Fruit fly (Drosophila melanogaster) whole organism, prepupa: ENCODE measurements around the gene HERC2.

ENCODE experiments used
- CG10631 ChIP-seq: fragments of 200-800 bp; sonication (Bioruptor generic); optimal IDR thresholded peaks from 2 replicates; lab custom pipeline; 2016; ENCODE audit warnings: missing biosample characterization, missing genetic modification characterization
- CG10669 ChIP-seq: fragments of 200-800 bp; sonication (Bioruptor generic); optimal IDR thresholded peaks from 3 replicates; lab custom pipeline; 2018; ENCODE audit warnings: missing biosample characterization, mild to moderate bottlenecking, missing genetic modification characterization, moderate library complexity
- CG11902 ChIP-seq: fragments of 200-800 bp; sonication (Bioruptor generic); optimal IDR thresholded peaks from 3 replicates; lab custom pipeline; 2016; ENCODE audit warnings: missing biosample characterization, missing genetic modification characterization
- CG15336 ChIP-seq: fragments of 200-800 bp; sonication (Bioruptor generic); IDR thresholded peaks from 2 replicates; pipeline ENCODE4 v1.3.6; 2022; ENCODE audit warnings: missing biosample characterization, missing genetic modification characterization
- CG3032 ChIP-seq: fragments of 200-800 bp; optimal IDR thresholded peaks from 2 replicates; lab custom pipeline; 2019; ENCODE audit warnings: missing biosample characterization, mild to moderate bottlenecking, missing genetic modification characterization, moderate library complexity
- CG31627 ChIP-seq: fragments of 200-800 bp; sonication (Bioruptor generic); optimal IDR thresholded peaks from 3 replicates; lab custom pipeline; 2016; ENCODE audit warnings: missing biosample characterization, missing genetic modification characterization
- CG32006 ChIP-seq: fragments of 200-800 bp; sonication (Bioruptor generic); optimal IDR thresholded peaks from 3 replicates; lab custom pipeline; 2017; ENCODE audit warnings: missing biosample characterization, mild to moderate bottlenecking, missing genetic modification characterization
- CG34406 ChIP-seq: fragments of 200-800 bp; sonication (Bioruptor generic); optimal IDR thresholded peaks from 3 replicates; lab custom pipeline; 2016; ENCODE audit warnings: missing biosample characterization, missing genetic modification characterization
- CG6792 ChIP-seq: fragments of 200-800 bp; sonication (Bioruptor generic); optimal IDR thresholded peaks from 3 replicates; lab custom pipeline; 2016; ENCODE audit warnings: missing biosample characterization, missing genetic modification characterization
- CG6808 ChIP-seq: fragments of 200-800 bp; sonication (Bioruptor generic); optimal IDR thresholded peaks from 3 replicates; lab custom pipeline; 2017; ENCODE audit warnings: missing biosample characterization, missing genetic modification characterization, mild to moderate bottlenecking, moderate library complexity, missing genetic modification reagents
- CG8119 ChIP-seq: fragments of 200-800 bp; sonication (Bioruptor generic); IDR thresholded peaks from 3 replicates; pipeline ENCODE4 v1.3.6; 2022; ENCODE audit warnings: missing biosample characterization, missing genetic modification characterization
- CG8319 ChIP-seq: fragments of 200-800 bp; sonication (Bioruptor generic); optimal IDR thresholded peaks from 3 replicates; lab custom pipeline; 2016; ENCODE audit warnings: missing biosample characterization, missing genetic modification characterization
- Eip75B ChIP-seq: fragments of 200-800 bp; sonication (Bioruptor generic); optimal IDR thresholded peaks from 3 replicates; lab custom pipeline; 2016; ENCODE audit warnings: missing biosample characterization, missing genetic modification characterization
- Eip78C ChIP-seq: fragments of 200-800 bp; sonication (Bioruptor generic); peaks from one replicate; lab custom pipeline; 2016; ENCODE audit warnings: missing biosample characterization, missing genetic modification characterization
- Eip93F ChIP-seq: fragments of 200-800 bp; sonication (Bioruptor generic); optimal IDR thresholded peaks from 2 replicates; lab custom pipeline; 2016; ENCODE audit warnings: missing biosample characterization, mild to moderate bottlenecking, missing genetic modification characterization
- Ets21C ChIP-seq: fragments of 200-800 bp; sonication (Bioruptor generic); optimal IDR thresholded peaks from 3 replicates; lab custom pipeline; 2016; ENCODE audit warnings: missing biosample characterization, missing genetic modification characterization
- Hr38 ChIP-seq: sonication (Bioruptor generic); optimal IDR thresholded peaks from 2 replicates; lab custom pipeline; 2016; ENCODE audit warnings: missing biosample characterization, missing genetic modification characterization
- Hr39 ChIP-seq: fragments of 200-800 bp; sonication (Bioruptor generic); optimal IDR thresholded peaks from 2 replicates; lab custom pipeline; 2016; ENCODE audit warnings: missing biosample characterization, missing genetic modification characterization
- Hr4 ChIP-seq: fragments of 200-800 bp; sonication (Bioruptor generic); optimal IDR thresholded peaks from 3 replicates; lab custom pipeline; 2016; ENCODE audit warnings: missing biosample characterization, missing genetic modification characterization
- OdsH ChIP-seq: fragments of 200-800 bp; sonication (Bioruptor generic); optimal IDR thresholded peaks from 3 replicates; lab custom pipeline; 2016; ENCODE audit warnings: missing biosample characterization, missing genetic modification characterization
- Sox102F ChIP-seq: fragments of 200-800 bp; sonication (Bioruptor generic); optimal IDR thresholded peaks from 2 replicates; lab custom pipeline; 2016; ENCODE audit warnings: missing biosample characterization, mild to moderate bottlenecking, missing genetic modification characterization
- Sox14 ChIP-seq: fragments of 200-800 bp; sonication (Bioruptor generic); optimal IDR thresholded peaks from 3 replicates; lab custom pipeline; 2016; ENCODE audit warnings: missing biosample characterization, missing genetic modification characterization
- Sox15 ChIP-seq: fragments of 200-800 bp; sonication (Bioruptor generic); optimal IDR thresholded peaks from 3 replicates; lab custom pipeline; 2016; ENCODE audit warnings: missing biosample characterization, missing genetic modification characterization
- acj6 ChIP-seq: fragments of 200-800 bp; sonication (Bioruptor generic); optimal IDR thresholded peaks from 3 replicates; lab custom pipeline; 2016; ENCODE audit warnings: missing biosample characterization, missing genetic modification characterization
- cyc ChIP-seq: fragments of 200-800 bp; sonication (Bioruptor generic); optimal IDR thresholded peaks from 3 replicates; lab custom pipeline; 2016; ENCODE audit warnings: missing biosample characterization, missing genetic modification characterization
- dsx ChIP-seq: fragments of 200-800 bp; optimal IDR thresholded peaks from 3 replicates; lab custom pipeline; 2019; ENCODE audit warnings: missing biosample characterization, mild to moderate bottlenecking, missing genetic modification characterization, moderate library complexity; ENCODE audit not compliant: poor library complexity, severe bottlenecking
- eg ChIP-seq: fragments of 200-800 bp; sonication (Bioruptor generic); IDR thresholded peaks from 3 replicates; pipeline ENCODE4 v1.3.6; 2022; ENCODE audit warnings: missing biosample characterization, missing genetic modification characterization
- esn ChIP-seq: fragments of 200-800 bp; sonication (Bioruptor generic); optimal IDR thresholded peaks from 2 replicates; lab custom pipeline; 2016; ENCODE audit warnings: missing biosample characterization, mild to moderate bottlenecking, missing genetic modification characterization, moderate library complexity
- fd59A ChIP-seq: fragments of 200-800 bp; sonication (Bioruptor generic); optimal IDR thresholded peaks from 2 replicates; lab custom pipeline; 2017; ENCODE audit warnings: missing biosample characterization, mild to moderate bottlenecking, missing genetic modification characterization, missing genetic modification reagents
- fd85E ChIP-seq: fragments of 200-800 bp; sonication (Bioruptor generic); optimal IDR thresholded peaks from 3 replicates; lab custom pipeline; 2016; ENCODE audit warnings: missing biosample characterization, missing genetic modification characterization
- lz ChIP-seq: fragments of 200-800 bp; sonication (Bioruptor generic); optimal IDR thresholded peaks from 3 replicates; lab custom pipeline; 2016; ENCODE audit warnings: missing biosample characterization, missing genetic modification characterization
- net ChIP-seq: fragments of 200-800 bp; sonication (Bioruptor generic); optimal IDR thresholded peaks from 3 replicates; lab custom pipeline; 2016; ENCODE audit warnings: missing biosample characterization, missing genetic modification characterization
- salr ChIP-seq, 2 experiments: fragments of 200-800 bp; sonication (Bioruptor generic); optimal IDR thresholded peaks; 3 replicates each; lab custom pipeline; 2016 to 2018; ENCODE audit warnings: missing biosample characterization in 2 of 2, missing genetic modification characterization in 2 of 2, mild to moderate bottlenecking in 1 of 2
- spab ChIP-seq: fragments of 200-800 bp; sonication (Bioruptor generic); optimal IDR thresholded peaks from 2 replicates; lab custom pipeline; 2017; ENCODE audit warnings: missing biosample characterization, mild to moderate bottlenecking, missing genetic modification characterization, missing genetic modification reagents
- svp ChIP-seq: fragments of 200-800 bp; sonication (Bioruptor generic); peaks from one replicate; lab custom pipeline; 2016; ENCODE audit warnings: missing biosample characterization, missing genetic modification characterization
- topi ChIP-seq: fragments of 200-800 bp; sonication (Bioruptor generic); optimal IDR thresholded peaks from 3 replicates; lab custom pipeline; 2016; ENCODE audit warnings: missing biosample characterization, missing genetic modification characterization

HERC2 gene

dm6 chrX:20418864-20419263, 24.7 kb downstream of the HERC2 start, which contains the start of gene Obp19c:
Gene Obp19c, minus strand, starts transcription at chrX:20418964.
- TF ChIP-seq CG34406 (GFP tag; lab: Kevin White, UChicago) (no peak), CG3032 (no peak), CG6808 (GFP tag; lab: Kevin White, UChicago) (no peak), svp (GFP tag; lab: Kevin White, UChicago) (no peak), spab (GFP tag; lab: Kevin White, UChicago) (no peak), Hr39 (no peak), Hr4 (no peak), topi (GFP tag; lab: Kevin White, UChicago) (no peak), Eip93F (GFP tag; lab: Kevin White, UChicago) (no peak), eg (no peak), dsx (GFP tag; lab: Kevin White, UChicago) (no peak), cyc (GFP tag; lab: Kevin White, UChicago) (no peak), Hr38 (GFP tag; lab: Kevin White, UChicago) (no peak), CG6792 (GFP tag; lab: Kevin White, UChicago) (no peak), Ets21C (no peak), CG8119 (no peak), Eip75B (GFP tag; lab: Kevin White, UChicago) (no peak), CG10631 (GFP tag; lab: Kevin White, UChicago) (no peak)

DNA sequence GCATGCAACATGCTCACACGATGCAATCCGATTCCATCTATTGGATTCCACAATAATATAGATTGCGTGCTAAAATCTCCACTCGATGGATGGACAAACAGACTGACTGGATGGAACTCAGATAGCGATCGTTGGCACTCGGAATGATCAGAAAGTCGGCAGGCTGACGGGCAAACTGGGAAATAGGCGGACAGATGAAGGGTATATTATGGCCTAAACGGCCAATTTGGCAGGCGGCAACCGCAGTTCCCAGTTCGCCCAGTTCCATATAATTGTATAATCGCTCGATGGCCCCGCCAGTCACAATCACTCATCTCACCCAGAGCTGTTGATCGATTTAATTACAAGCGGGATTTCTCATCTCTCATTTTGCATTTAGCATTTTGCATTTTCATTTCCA, 25.1 kb downstream of the HERC2 start, which contains the start of gene Obp19d:
Gene Obp19d, plus strand, starts transcription at position 301 of the 400 bp plus-strand sequence.
- TF ChIP-seq eg, result no peak
- no peak for TF ChIP-seq CG32006 (GFP tag; lab: Kevin White, UChicago)
- no peak for TF ChIP-seq CG8319 (GFP tag; lab: Kevin White, UChicago)
- no peak for TF ChIP-seq Eip93F (GFP tag; lab: Kevin White, UChicago)
- TF ChIP-seq spab (GFP tag; lab: Kevin White, UChicago), result no peak
- TF ChIP-seq CG11902 (GFP tag; lab: Kevin White, UChicago), result no peak
- TF ChIP-seq CG10669 (GFP tag; lab: Kevin White, UChicago), result no peak

DNA sequence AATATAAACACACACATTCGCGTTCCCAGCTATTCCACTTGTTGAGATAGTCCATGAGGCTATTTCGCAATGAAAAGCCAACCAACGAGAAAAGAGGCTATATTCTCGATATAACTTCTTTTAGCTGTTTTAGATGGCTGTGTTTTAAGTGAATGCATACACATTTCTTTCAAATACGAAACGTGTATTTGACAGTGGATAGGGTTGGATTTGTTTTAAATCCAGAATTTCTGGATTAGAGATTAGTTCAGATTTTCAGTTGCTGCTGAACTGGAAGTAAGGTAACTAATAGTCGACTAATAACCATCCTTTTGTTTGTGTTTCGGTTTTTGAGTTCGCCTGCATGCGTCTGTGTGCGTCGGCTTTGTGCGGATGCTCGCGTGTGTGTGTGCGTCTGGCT, 29.0 kb downstream of the HERC2 start:
- TF ChIP-seq CG8319 (GFP tag; lab: Kevin White, UChicago) (no peak), salr (GFP tag; optimal IDR thresholded peaks at IDR 0.05; lab: Kevin White, UChicago) (no peak), CG10669 (GFP tag; lab: Kevin White, UChicago) (no peak), CG15336 (GFP tag; lab: Robert Waterston, UW) (0 out of 2 replicates have a peak, but pooled peaks have one; percentile 8), fd59A (GFP tag; lab: Kevin White, UChicago) (no peak), net (no peak), fd85E (no peak), Eip78C (peak; percentile 69), Ets21C (no peak), Sox102F (GFP tag; lab: Kevin White, UChicago) (no peak)

- TF ChIP-seq CG6792 (GFP tag; lab: Kevin White, UChicago), result no peak
- no peak for TF ChIP-seq Eip93F (GFP tag; lab: Kevin White, UChicago)
- TF ChIP-seq CG11902 (GFP tag; lab: Kevin White, UChicago), result no peak
- peak; percentile 31 for TF ChIP-seq topi (GFP tag; lab: Kevin White, UChicago)
- peak; percentile 25 for TF ChIP-seq cyc (GFP tag; lab: Kevin White, UChicago)
- peak; percentile 45 for TF ChIP-seq CG31627 (GFP tag; lab: Kevin White, UChicago)
- peak; percentile 33 for TF ChIP-seq esn (GFP tag; lab: Kevin White, UChicago)
- peak; percentile 53 for TF ChIP-seq Sox14
- peak; percentile 62 for TF ChIP-seq Eip78C
- TF ChIP-seq CG3032, result peak; percentile 19
- no peak for TF ChIP-seq Sox15 (GFP tag; lab: Kevin White, UChicago)
- TF ChIP-seq lz (GFP tag; lab: Kevin White, UChicago), result peak; percentile 20
- no peak for TF ChIP-seq OdsH (GFP tag; lab: Kevin White, UChicago)
- TF ChIP-seq acj6 (GFP tag; lab: Kevin White, UChicago), result peak; percentile 19
- TF ChIP-seq Hr39, result peak; percentile 43
Measured at dm6 chrX:20423747-20424165, 29.6 kb downstream of the HERC2 start, which contains the start of the genes Pp4-19C and cactin. Gene Pp4-19C, minus strand, starts transcription at chrX:20424002. Gene cactin, plus strand, starts transcription at chrX:20424069.
